Worm (Caenorhabditis elegans) whole organism, late embryonic: ENCODE data around the gene srlf-4.

ENCODE experiments used
- ceh-14 ChIP-seq: sonication (generic microtip); optimal IDR thresholded peaks from 2 replicates; lab custom pipeline; 2016; ENCODE audit warnings: missing genotype, missing genetic modification characterization, missing compliant biosample characterization
- che-1 ChIP-seq: sonication (generic microtip); optimal IDR thresholded peaks from 2 replicates; lab custom pipeline; 2016; ENCODE audit warnings: mild to moderate bottlenecking, missing genetic modification characterization, missing compliant biosample characterization
- eyg-1 ChIP-seq: sonication (generic microtip); optimal IDR thresholded peaks from 2 replicates; lab custom pipeline; 2016; ENCODE audit warnings: missing genotype, missing genetic modification characterization, missing compliant biosample characterization
- lin-11 ChIP-seq: fragments of 200-800 bp; sonication (Bioruptor generic); optimal IDR thresholded peaks from 2 replicates; lab custom pipeline; 2018; ENCODE audit warnings: mild to moderate bottlenecking, missing genetic modification characterization, missing compliant biosample characterization
- nhr-11 ChIP-seq: fragments of 150-350 bp; optimal IDR thresholded peaks from 2 replicates; lab custom pipeline; 2014; ENCODE audit warnings: missing biosample characterization, missing genetic modification characterization

DNA sequence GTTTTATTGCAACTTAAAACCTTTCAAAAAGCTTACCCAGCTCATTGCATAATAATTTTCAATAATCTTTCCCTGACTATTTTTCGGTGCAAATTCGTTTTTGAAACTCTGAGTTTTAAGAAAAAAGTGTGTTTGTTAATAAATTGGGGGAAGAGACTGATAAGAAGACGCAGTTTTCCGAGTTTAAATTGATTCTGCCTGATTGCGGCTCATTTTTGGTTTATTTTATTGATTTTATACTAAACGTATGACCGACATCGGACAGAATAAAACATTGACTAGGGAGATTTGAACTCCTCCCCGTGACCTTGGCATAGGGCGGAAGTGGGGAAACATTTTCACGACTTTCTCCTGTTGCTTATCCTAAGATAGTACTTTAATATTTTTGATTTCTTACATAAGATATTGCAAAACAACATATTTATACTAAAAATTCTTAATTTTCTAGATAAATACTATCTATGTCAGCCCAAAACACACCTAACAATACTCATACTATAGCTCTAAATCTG, 27.8 kb downstream of the srlf-4 start, which contains the start of gene K08D8.7:
- TF ChIP-seq ceh-14 (no peak), eyg-1 (tag; lab: Kevin White, UChicago) (no peak), nhr-11 (tag; lab: Kevin White, UChicago) (no peak), che-1 (no peak), lin-11 (tag; lab: Kevin White, UChicago) (no peak)
